Fruit fly (Drosophila melanogaster): ENCODE measurements around the gene Strump.

Strump gene

dm6 chr3L:16151742-16152141, 29.9 kb downstream of the Strump start (continued):
- TF ChIP-seq Bteb2 (GFP tag; optimal IDR thresholded peaks at IDR 0.05) (no peak), oc (tag; optimal IDR thresholded peaks at IDR 0.05) (no peak), Lim3 (GFP tag; IDR thresholded peaks at IDR 0.05) (no peak), Usf (GFP tag; optimal IDR thresholded peaks at IDR 0.05) (no peak), Doc2 (GFP tag; IDR thresholded peaks at IDR 0.05) (no peak), Trl (optimal IDR thresholded peaks at IDR 0.05) (no peak), Trl (GFP tag; optimal IDR thresholded peaks at IDR 0.05) (no peak), lmd (GFP tag; IDR thresholded peaks at IDR 0.05) (no peak), CG8290 (GFP tag; optimal IDR thresholded peaks at IDR 0.05) (no peak), CG8290 (tag; optimal IDR thresholded peaks at IDR 0.05) (peak in 1 of 2 experiments; percentile 9), CG13296 (GFP tag; optimal IDR thresholded peaks at IDR 0.05) (no peak), HmgD (GFP tag; optimal IDR thresholded peaks at IDR 0.05) (no peak), CG7963 (GFP tag; IDR thresholded peaks at IDR 0.05; ENCODE audit: partially characterized antibody) (no peak), CG12104 (GFP tag; optimal IDR thresholded peaks at IDR 0.05) (no peak), dmrt99B (tag; optimal IDR thresholded peaks at IDR 0.05) (no peak), shn (GFP tag; optimal IDR thresholded peaks at IDR 0.05) (no peak), CG1024 (GFP tag; IDR thresholded peaks at IDR 0.05) (no peak), ems (GFP tag; optimal IDR thresholded peaks at IDR 0.05) (no peak), mirr (GFP tag; optimal IDR thresholded peaks at IDR 0.05) (no peak), CG15514 (GFP tag; optimal IDR thresholded peaks at IDR 0.05) (no peak)

dm6 chr3L:16153089-16153488, 31.3 kb downstream of the Strump start:
- TF ChIP-seq Drgx (GFP tag; IDR thresholded peaks at IDR 0.05) (peak; percentile 54; the same call in 1 of the 2 replicates), bsh (GFP tag; optimal IDR thresholded peaks at IDR 0.05) (peak in 1 of 2 experiments; percentile 10), seq (GFP tag; IDR thresholded peaks at IDR 0.05) (no peak), Sox100B (GFP tag; optimal IDR thresholded peaks at IDR 0.05) (no peak), CG5953 (GFP tag; IDR thresholded peaks at IDR 0.05) (no peak), CG8388 (GFP tag; optimal IDR thresholded peaks at IDR 0.05) (no peak), nom (GFP tag; optimal IDR thresholded peaks at IDR 0.05) (peak; percentile 64)

- TF ChIP-seq CG14860 (GFP tag; IDR thresholded peaks at IDR 0.05; ENCODE audit: partially characterized antibody) (no peak), al (GFP tag; IDR thresholded peaks at IDR 0.05) (no peak), CG7372 (GFP tag; IDR thresholded peaks at IDR 0.05) (peak; percentile 74; the same call in 1 of the 2 replicates), btn (GFP tag; optimal IDR thresholded peaks at IDR 0.05) (no peak), CG17328 (GFP tag; IDR thresholded peaks at IDR 0.05) (no peak), CG15514 (GFP tag; optimal IDR thresholded peaks at IDR 0.05) (no peak), CG3726 (GFP tag; IDR thresholded peaks at IDR 0.05) (no peak), CG10267 (tag; optimal IDR thresholded peaks at IDR 0.05) (no peak), eve (GFP tag; optimal IDR thresholded peaks at IDR 0.05) (peak in 1 of 2 experiments; percentile 55), pan (optimal IDR thresholded peaks at IDR 0.05) (no peak), pan (GFP tag; optimal IDR thresholded peaks at IDR 0.05 in 1 of 2, IDR thresholded peaks at IDR 0.05 in 1 of 2) (no peak), Pdp1 (GFP tag; optimal IDR thresholded peaks at IDR 0.05) (peak in 1 of 2 experiments; percentile 1)
Measured at dm6 chr3L:16153650-16154049, 31.8 kb downstream of the Strump start.

dm6 chr3L:16155547-16155946, 33.7 kb downstream of the Strump start:
- TF ChIP-seq CG10321 (GFP tag; IDR thresholded peaks at IDR 0.05) (peak; percentile 52; the same call in 1 of the 2 replicates), pan (optimal IDR thresholded peaks at IDR 0.05) (no peak), pan (GFP tag; optimal IDR thresholded peaks at IDR 0.05 in 1 of 2, IDR thresholded peaks at IDR 0.05 in 1 of 2) (peak in 1 of 2 experiments; percentile 62), vnd (GFP tag; IDR thresholded peaks at IDR 0.05; ENCODE audit: partially characterized antibody) (no peak), CG34422 (GFP tag; IDR thresholded peaks at IDR 0.05) (no peak), onecut (GFP tag; IDR thresholded peaks at IDR 0.05) (peak; percentile 56), Med (GFP tag) (peak; percentile 40), Poxn (GFP tag; IDR thresholded peaks at IDR 0.05) (no peak), CG4328 (GFP tag; optimal IDR thresholded peaks at IDR 0.05) (no peak), CG6272 (GFP tag; IDR thresholded peaks at IDR 0.05) (no peak)
